Fruit fly (Drosophila melanogaster) whole organism, embryonic: ENCODE measurements around the gene CG9986.

Source experiments
- CG6689 ChIP-seq: fragments of 200-800 bp; sonication (Bioruptor generic); IDR thresholded peaks from 2 replicates; pipeline ENCODE4 v1.3.6; 2022; ENCODE audit warnings: missing biosample characterization, missing genetic modification characterization
- CG8924 ChIP-seq: fragments of 200-800 bp; optimal IDR thresholded peaks from 3 replicates; lab custom pipeline; 2019; ENCODE audit warnings: missing biosample characterization, mild to moderate bottlenecking, missing genetic modification characterization, moderate library complexity
- Hmr ChIP-seq: fragments of 200-800 bp; sonication (Bioruptor generic); optimal IDR thresholded peaks from 3 replicates; lab custom pipeline; 2017; ENCODE audit warnings: mild to moderate bottlenecking, missing biosample characterization, missing genetic modification reagents, missing genetic modification characterization
- Nf-YB ChIP-seq: fragments of 200-800 bp; sonication (Bioruptor generic); optimal IDR thresholded peaks from 3 replicates; lab custom pipeline; 2019; ENCODE audit warnings: missing biosample characterization, mild to moderate bottlenecking, missing genetic modification characterization, moderate library complexity
- schlank ChIP-seq: fragments of 200-800 bp; sonication (Bioruptor generic); optimal IDR thresholded peaks from 2 replicates; lab custom pipeline; 2018; ENCODE audit warnings: missing biosample characterization, mild to moderate bottlenecking, missing genetic modification characterization
- twi ChIP-seq: fragments of 200-800 bp; optimal IDR thresholded peaks from 2 replicates; lab custom pipeline; 2019; ENCODE audit warnings: missing biosample characterization, mild to moderate bottlenecking, missing genetic modification characterization, moderate library complexity

DNA sequence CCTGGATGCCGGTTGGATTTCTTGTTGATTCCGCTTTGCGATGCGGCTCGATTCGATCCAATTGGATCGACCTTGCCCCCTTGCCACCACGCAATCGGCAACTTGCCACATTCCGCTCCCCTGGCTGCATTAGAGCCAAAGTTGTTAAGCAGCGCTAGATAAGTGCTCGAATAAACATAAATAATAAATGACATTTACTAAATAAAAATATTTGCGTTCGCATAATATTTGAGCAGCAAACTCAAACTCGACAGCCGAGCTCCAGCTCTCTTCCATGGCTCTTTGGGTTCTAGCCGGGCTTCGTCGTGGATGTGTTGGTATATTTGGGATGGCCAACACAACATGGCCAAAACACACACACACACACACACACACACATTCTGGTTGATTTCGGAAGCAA is 35.1 kb upstream of the CG9986 start:
- TF ChIP-seq Nf-YB (GFP tag; lab: Kevin White, UChicago) (no peak), CG8924 (tag; lab: Kevin White, UChicago) (peak; percentile 21), CG6689 (no peak), Hmr (peak; percentile 68), schlank (tag; lab: Kevin White, UChicago) (peak; percentile 46), twi (tag; lab: Kevin White, UChicago) (no peak)
